Worm (Caenorhabditis elegans) whole organism, mixed stage, embryonic: ENCODE data around the gene pde-2.

Experiments used
- lsy-2 ChIP-seq: fragments of 150-350 bp; optimal IDR thresholded peaks from 2 replicates; lab custom pipeline; 2014; ENCODE audit warnings: missing biosample characterization, missing genetic modification characterization
- nhr-237 ChIP-seq: fragments of 150-350 bp; optimal IDR thresholded peaks from 2 replicates; lab custom pipeline; 2014; ENCODE audit warnings: missing biosample characterization, missing genetic modification characterization
- unc-62 ChIP-seq: fragments of 150-350 bp; optimal IDR thresholded peaks from 2 replicates; lab custom pipeline; 2014; ENCODE audit warnings: missing biosample characterization, missing genetic modification reagents, missing genetic modification characterization
- ztf-11 ChIP-seq: fragments of 150-350 bp; optimal IDR thresholded peaks from 2 replicates; lab custom pipeline; 2014; ENCODE audit warnings: missing biosample characterization, missing genetic modification characterization

DNA sequence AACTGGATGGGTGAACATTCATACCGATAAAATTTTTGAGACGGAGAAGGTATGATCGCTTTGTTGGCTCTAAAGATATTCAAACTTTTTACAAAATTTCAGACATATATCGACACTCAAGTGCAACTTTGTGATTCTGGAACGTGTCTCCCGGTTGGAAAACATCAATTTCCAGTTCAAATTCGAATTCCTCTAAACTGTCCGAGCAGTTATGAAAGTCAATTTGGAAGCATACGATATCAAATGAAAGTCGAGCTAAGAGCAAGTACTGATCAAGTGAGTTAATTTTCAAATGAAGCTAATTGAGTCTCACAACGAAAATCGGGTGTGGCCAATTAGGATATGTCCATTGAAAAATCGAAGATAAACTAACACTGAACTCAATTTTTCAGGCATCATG lies 47.3 kb downstream of the pde-2 start:
- TF ChIP-seq nhr-237 (tag; lab: Kevin White, UChicago) = no peak
- TF ChIP-seq unc-62 (GFP tag; lab: Kevin White, UChicago) = no peak
- no peak for TF ChIP-seq ztf-11
- TF ChIP-seq lsy-2 (tag; lab: Kevin White, UChicago) = no peak
